Fruit fly (Drosophila melanogaster) Kc167 (cell line): ENCODE measurements around the gene gpp.

Source experiments
- Sin3A ChIP-seq: fragments of >200 bp; optimal IDR thresholded peaks from 2 replicates; lab custom pipeline; 2018; ENCODE audit warnings: missing external identifiers
- h ChIP-seq: fragments of >200 bp; optimal IDR thresholded peaks from 3 replicates; lab custom pipeline; 2018; ENCODE audit warnings: missing external identifiers
- psq ChIP-seq: fragments of >200 bp; optimal IDR thresholded peaks from 2 replicates; lab custom pipeline; 2017; ENCODE audit warnings: missing external identifiers
- ttk ChIP-seq: sonication (Bioruptor generic); optimal IDR thresholded peaks from 2 replicates; lab custom pipeline; 2017; ENCODE audit warnings: missing external identifiers

DNA sequence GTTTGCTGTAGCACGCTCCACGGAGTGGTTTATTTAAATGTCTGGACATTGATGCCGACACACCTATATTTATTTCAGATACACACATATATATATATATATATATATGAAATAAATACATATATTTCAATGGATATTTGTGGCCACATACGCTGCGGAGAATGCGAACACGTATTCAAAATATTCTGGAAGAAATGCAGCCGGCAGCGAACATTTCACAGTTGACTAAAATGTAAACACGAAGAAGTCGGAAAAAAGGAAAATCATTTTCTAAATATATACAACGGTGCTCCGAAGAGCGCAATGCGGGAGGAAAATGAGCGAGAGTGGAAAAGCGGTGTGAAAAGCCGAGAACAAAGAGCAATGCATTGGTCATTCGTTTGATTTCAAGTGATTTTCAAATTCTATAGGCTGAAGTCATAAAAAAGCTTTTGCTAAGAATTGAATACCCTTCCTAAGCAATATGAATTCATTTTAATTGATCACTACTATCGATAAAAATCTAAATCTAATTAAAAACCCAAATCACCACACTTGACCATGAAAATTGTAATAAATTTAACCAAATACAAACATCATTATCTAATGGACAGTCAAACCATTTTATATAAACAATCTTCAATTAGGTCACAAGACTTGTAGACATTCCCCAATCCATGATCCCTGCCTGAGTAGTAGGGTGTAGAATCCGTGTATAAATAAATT lies 61.1 kb downstream of the gpp start:
- TF ChIP-seq psq (lab: Kevin White, UChicago) (no peak), ttk (lab: Kevin White, UChicago) (no peak), h (no peak), Sin3A (lab: Kevin White, UChicago) (no peak)
